Fruit fly (Drosophila melanogaster): ENCODE data around the gene CG8925.
A peak's percentile ranks its signal among the peaks of the same experiment; 100 is the strongest.

DNA sequence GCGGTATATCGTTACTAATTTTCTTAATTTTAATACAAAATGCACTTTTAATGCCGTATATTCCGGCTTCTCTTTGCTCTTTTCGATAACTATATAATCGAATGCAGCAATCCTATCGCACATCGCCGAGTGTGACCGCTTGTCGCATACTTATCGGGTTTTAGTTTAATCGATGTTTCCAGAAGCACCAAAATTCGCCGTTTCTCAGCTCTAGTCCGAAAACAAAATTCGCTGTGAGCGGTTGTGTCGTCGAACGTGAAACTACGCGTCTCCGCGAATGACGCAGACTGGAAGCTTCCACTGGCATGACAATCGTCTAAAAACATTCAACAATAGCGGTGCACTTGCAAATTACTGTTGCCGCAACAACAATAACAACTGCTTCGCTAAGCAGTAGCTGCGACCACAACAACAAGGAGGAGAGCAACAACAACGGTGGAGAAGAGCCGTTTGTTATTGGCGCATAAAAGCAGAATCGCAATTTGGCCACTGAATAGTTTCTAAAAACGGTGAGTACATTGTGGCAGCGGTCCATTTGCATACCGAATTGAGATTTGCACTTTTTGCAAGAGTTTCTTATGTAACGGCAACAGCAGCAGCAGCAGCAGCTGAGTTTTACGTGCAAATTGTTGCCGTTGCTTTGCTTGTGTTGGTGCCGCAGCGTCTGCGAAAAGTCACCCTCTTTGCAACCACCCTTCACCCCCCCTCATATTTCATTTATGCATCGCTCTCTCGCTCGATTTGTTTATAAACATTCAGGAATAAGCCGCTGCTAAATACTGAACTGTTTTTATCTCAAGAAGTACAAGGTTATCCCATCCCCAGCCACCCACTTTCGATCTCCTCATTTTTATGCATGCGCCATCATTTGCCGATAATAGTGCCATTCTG lies 15.2 kb downstream of the CG8925 start, which contains the start of gene sra:
- TF ChIP-seq svp (GFP tag), result no peak
- no peak for TF ChIP-seq eg (GFP tag; IDR thresholded peaks at IDR 0.05)
- no peak for TF ChIP-seq CG3032 (tag; optimal IDR thresholded peaks at IDR 0.05)
- peak; percentile 18 for TF ChIP-seq Sox14 (GFP tag; optimal IDR thresholded peaks at IDR 0.05)
- no peak for TF ChIP-seq spab (GFP tag; optimal IDR thresholded peaks at IDR 0.05)
- TF ChIP-seq CG6854 (GFP tag; optimal IDR thresholded peaks at IDR 0.05), result peak; percentile 27
